Worm (Caenorhabditis elegans): ENCODE data around the gene T05A8.8.

DNA sequence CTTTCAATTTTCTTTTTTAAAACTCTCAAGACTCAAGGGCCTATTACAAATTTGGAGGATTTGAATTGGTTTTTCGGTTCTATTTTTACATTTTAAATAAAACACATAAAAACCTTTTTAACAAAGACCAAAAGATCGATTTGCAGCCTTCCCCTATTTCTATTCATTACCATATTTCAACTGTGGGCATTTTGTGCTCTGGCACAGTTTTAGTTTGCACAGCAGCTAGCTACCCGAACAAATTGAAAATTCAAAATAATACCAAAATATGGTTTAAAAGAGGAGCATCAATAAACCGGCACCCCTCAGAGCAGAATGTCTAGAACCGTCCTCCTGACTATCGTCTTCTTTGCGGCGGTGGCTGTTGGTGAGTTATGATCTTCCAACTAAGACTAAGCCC is 44.9 kb downstream of the T05A8.8 start, which contains the start of gene F08D12.2:
- TF ChIP-seq dao-5 (tag; optimal IDR thresholded peaks at IDR 0.05) (no peak), him-1 (tag; optimal IDR thresholded peaks at IDR 0.05) (no peak), W03F9.2 (tag; optimal IDR thresholded peaks at IDR 0.05) (no peak)

Data from whole organism, L4/young adult.